Worm (Caenorhabditis elegans): ENCODE results near the gene aexr-3.

DNA sequence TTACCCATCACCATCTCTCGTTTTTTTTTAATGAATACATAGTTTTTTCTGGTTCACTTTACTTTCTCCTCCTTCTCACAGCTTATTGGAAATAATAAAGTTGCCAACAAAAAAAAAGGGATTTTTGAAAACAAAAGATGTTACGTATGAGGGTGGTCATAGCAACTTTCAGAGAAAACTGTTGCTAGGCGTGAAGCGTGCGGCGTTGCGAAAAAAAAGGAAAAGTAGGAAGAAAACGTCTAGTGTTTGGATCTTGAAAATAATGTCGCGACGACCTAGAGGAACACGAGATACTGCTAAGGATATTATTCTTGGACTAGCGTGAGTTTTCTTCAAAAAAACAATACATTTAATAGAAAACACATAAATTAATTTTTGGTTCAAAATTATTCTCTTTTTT is 37.8 kb upstream of the aexr-3 start, which contains the start of gene C24A3.1:
- TF ChIP-seq T26A8.4 (GFP tag; IDR thresholded peaks at IDR 0.05) (no peak), nhr-237 (tag; optimal IDR thresholded peaks at IDR 0.05) (no peak), zag-1 (tag; optimal IDR thresholded peaks at IDR 0.05) (no peak), mdl-1 (tag; optimal IDR thresholded peaks at IDR 0.05) (no peak), Y75B8A.6 (GFP tag; IDR thresholded peaks at IDR 0.05) (no peak), pha-4 (GFP tag; IDR thresholded peaks at IDR 0.05) (no peak), pha-4 (tag; optimal IDR thresholded peaks at IDR 0.05) (no peak), ces-1 (GFP tag; optimal IDR thresholded peaks at IDR 0.05) (no peak), nhr-10 (tag; optimal IDR thresholded peaks at IDR 0.05) (no peak), ceh-82 (tag; optimal IDR thresholded peaks at IDR 0.05) (no peak), attf-4 (tag; optimal IDR thresholded peaks at IDR 0.05) (no peak), ZK546.5 (tag; optimal IDR thresholded peaks at IDR 0.05) (no peak)
